Worm (Caenorhabditis elegans) whole organism, late embryonic: ENCODE data around the gene nas-25.
A peak's percentile ranks its signal among the peaks of the same experiment; 100 is the strongest.

Experiments used
- C08G9.2 ChIP-seq: sonication (generic microtip); optimal IDR thresholded peaks from 2 replicates; lab custom pipeline; 2016; ENCODE audit warnings: mild to moderate bottlenecking, missing genetic modification characterization, moderate library complexity, missing compliant biosample characterization
- C38D4.7 ChIP-seq: fragments of 200-800 bp; sonication (Bioruptor generic); optimal IDR thresholded peaks from 2 replicates; lab custom pipeline; 2018; ENCODE audit warnings: mild to moderate bottlenecking, missing genetic modification characterization, moderate library complexity, missing compliant biosample characterization
- F13H6.1 ChIP-seq: sonication (generic microtip); optimal IDR thresholded peaks from 2 replicates; lab custom pipeline; 2016; ENCODE audit warnings: missing genetic modification characterization, missing compliant biosample characterization
- K02D7.2 ChIP-seq: sonication (generic microtip); optimal IDR thresholded peaks from 2 replicates; lab custom pipeline; 2017; ENCODE audit warnings: mild to moderate bottlenecking, missing genetic modification characterization, missing compliant biosample characterization
- K09A11.1 ChIP-seq: sonication (generic microtip); optimal IDR thresholded peaks from 2 replicates; lab custom pipeline; 2017; ENCODE audit warnings: antibody characterized with exemption, mild to moderate bottlenecking, missing genetic modification characterization, missing compliant biosample characterization; ENCODE audit not compliant: insufficient read depth
- T23F11.4 ChIP-seq: fragments of 200-800 bp; sonication (Bioruptor generic); optimal IDR thresholded peaks from 2 replicates; lab custom pipeline; 2018; ENCODE audit warnings: mild to moderate bottlenecking, missing genetic modification characterization, missing compliant biosample characterization
- ahr-1 ChIP-seq: sonication (generic microtip); optimal IDR thresholded peaks from 2 replicates; lab custom pipeline; 2016; ENCODE audit warnings: missing genetic modification characterization, missing compliant biosample characterization
- ama-1 ChIP-seq: fragments of 150-350 bp; optimal IDR thresholded peaks from 2 replicates; lab custom pipeline; 2014
- ceh-18 ChIP-seq: sonication (generic microtip); optimal IDR thresholded peaks from 2 replicates; lab custom pipeline; 2016; ENCODE audit warnings: missing genetic modification characterization, missing compliant biosample characterization
- ceh-22 ChIP-seq: sonication (generic microtip); optimal IDR thresholded peaks from 2 replicates; lab custom pipeline; 2017; ENCODE audit warnings: missing biosample characterization, missing genetic modification characterization
- ceh-24 ChIP-seq: sonication (generic microtip); optimal IDR thresholded peaks from 2 replicates; lab custom pipeline; 2016; ENCODE audit warnings: mild to moderate bottlenecking, missing genetic modification characterization, missing compliant biosample characterization
- ceh-31 ChIP-seq: sonication (generic microtip); optimal IDR thresholded peaks from 2 replicates; lab custom pipeline; 2016; ENCODE audit warnings: missing genetic modification characterization, missing compliant biosample characterization
- ceh-34 ChIP-seq: sonication (generic microtip); optimal IDR thresholded peaks from 2 replicates; lab custom pipeline; 2016; ENCODE audit warnings: mild to moderate bottlenecking, missing genetic modification characterization, missing compliant biosample characterization
- ceh-6 ChIP-seq: fragments of 200-800 bp; sonication (Bioruptor generic); optimal IDR thresholded peaks from 2 replicates; lab custom pipeline; 2018; ENCODE audit warnings: mild to moderate bottlenecking, missing genetic modification characterization, missing compliant biosample characterization
- che-1 ChIP-seq: sonication (generic microtip); optimal IDR thresholded peaks from 2 replicates; lab custom pipeline; 2016; ENCODE audit warnings: mild to moderate bottlenecking, missing genetic modification characterization, missing compliant biosample characterization
- dve-1 ChIP-seq: sonication (generic microtip); optimal IDR thresholded peaks from 2 replicates; lab custom pipeline; 2017; ENCODE audit warnings: antibody characterized with exemption, mild to moderate bottlenecking, missing genetic modification characterization, missing compliant biosample characterization
- elt-4 ChIP-seq: sonication (generic microtip); optimal IDR thresholded peaks from 2 replicates; lab custom pipeline; 2016; ENCODE audit warnings: missing genetic modification characterization, missing compliant biosample characterization
- ets-4 ChIP-seq: sonication (generic microtip); optimal IDR thresholded peaks from 2 replicates; lab custom pipeline; 2016; ENCODE audit warnings: missing genetic modification characterization, missing compliant biosample characterization
- eyg-1 ChIP-seq: sonication (generic microtip); optimal IDR thresholded peaks from 2 replicates; lab custom pipeline; 2016; ENCODE audit warnings: missing genotype, missing genetic modification characterization, missing compliant biosample characterization
- fkh-10 ChIP-seq: fragments of 150-350 bp; optimal IDR thresholded peaks from 2 replicates; lab custom pipeline; 2014; ENCODE audit warnings: missing biosample characterization, missing genetic modification reagents, missing genetic modification characterization
- fkh-6 ChIP-seq: sonication (generic microtip); optimal IDR thresholded peaks from 2 replicates; lab custom pipeline; 2016; ENCODE audit warnings: missing genetic modification characterization, missing compliant biosample characterization
- hlh-30 ChIP-seq: sonication (generic microtip); optimal IDR thresholded peaks from 2 replicates; lab custom pipeline; 2017; ENCODE audit warnings: antibody characterized with exemption, missing genetic modification characterization, missing compliant biosample characterization; ENCODE audit not compliant: insufficient read depth
- hlh-6 ChIP-seq: sonication (generic microtip); optimal IDR thresholded peaks from 2 replicates; lab custom pipeline; 2016; ENCODE audit warnings: missing genotype, missing genetic modification characterization, missing compliant biosample characterization
- nfya-1 ChIP-seq: sonication (generic microtip); optimal IDR thresholded peaks from 2 replicates; lab custom pipeline; 2017; ENCODE audit warnings: missing genetic modification characterization, mild to moderate bottlenecking, missing compliant biosample characterization, antibody characterized with exemption, moderate library complexity
- nhr-11 ChIP-seq: fragments of 150-350 bp; optimal IDR thresholded peaks from 2 replicates; lab custom pipeline; 2014; ENCODE audit warnings: missing biosample characterization, missing genetic modification characterization
- nhr-232 ChIP-seq: sonication (generic microtip); optimal IDR thresholded peaks from 2 replicates; lab custom pipeline; 2016; ENCODE audit warnings: missing genetic modification characterization, missing compliant biosample characterization
- pag-3 ChIP-seq: sonication (generic microtip); optimal IDR thresholded peaks from 2 replicates; lab custom pipeline; 2016; ENCODE audit warnings: missing compliant biosample characterization, missing genetic modification characterization, borderline replicate concordance
- pat-9 ChIP-seq: fragments of 200-800 bp; sonication (Bioruptor generic); optimal IDR thresholded peaks from 2 replicates; lab custom pipeline; 2018; ENCODE audit warnings: mild to moderate bottlenecking, missing genetic modification characterization, moderate library complexity, missing compliant biosample characterization
- pax-1 ChIP-seq: fragments of 150-350 bp; optimal IDR thresholded peaks from 2 replicates; lab custom pipeline; 2014; ENCODE audit warnings: missing biosample characterization, missing genetic modification characterization
- pha-2 ChIP-seq: sonication (generic microtip); optimal IDR thresholded peaks from 2 replicates; lab custom pipeline; 2017; ENCODE audit warnings: mild to moderate bottlenecking, missing genetic modification characterization, missing compliant biosample characterization
- pha-4 ChIP-seq: fragments of 150-350 bp; optimal IDR thresholded peaks from 2 replicates; lab custom pipeline; 2018; ENCODE audit warnings: missing biosample characterization, missing genetic modification reagents, missing genetic modification characterization
- ref-2 ChIP-seq: sonication (generic microtip); optimal IDR thresholded peaks from 2 replicates; lab custom pipeline; 2016; ENCODE audit warnings: missing genetic modification characterization, missing compliant biosample characterization
- rnt-1 ChIP-seq: sonication (generic microtip); optimal IDR thresholded peaks from 2 replicates; lab custom pipeline; 2016; ENCODE audit warnings: missing genetic modification characterization, missing compliant biosample characterization
- sox-2 ChIP-seq: fragments of 200-800 bp; sonication (Bioruptor generic); IDR thresholded peaks from 2 replicates; pipeline ENCODE4 v1.3.6; 2022; ENCODE audit warnings: missing genetic modification reagents, missing genetic modification characterization, missing compliant biosample characterization
- sox-4 ChIP-seq: sonication (generic microtip); optimal IDR thresholded peaks from 2 replicates; lab custom pipeline; 2017; ENCODE audit warnings: mild to moderate bottlenecking, missing genetic modification characterization, inconsistent platforms, missing compliant biosample characterization
- syd-9 ChIP-seq: sonication (generic microtip); optimal IDR thresholded peaks from 2 replicates; lab custom pipeline; 2016; ENCODE audit warnings: mild to moderate bottlenecking, missing genetic modification characterization, moderate library complexity, missing compliant biosample characterization
- tbx-2 ChIP-seq: sonication (generic microtip); optimal IDR thresholded peaks from 2 replicates; lab custom pipeline; 2016; ENCODE audit warnings: missing genetic modification characterization, missing compliant biosample characterization
- tbx-7 ChIP-seq: sonication (generic microtip); optimal IDR thresholded peaks from 2 replicates; lab custom pipeline; 2016; ENCODE audit warnings: missing genotype, missing genetic modification characterization, missing compliant biosample characterization
- ttx-3 ChIP-seq: sonication (generic microtip); optimal IDR thresholded peaks from 2 replicates; lab custom pipeline; 2016; ENCODE audit warnings: missing genetic modification reagents, missing genetic modification characterization, missing compliant biosample characterization
- unc-42 ChIP-seq: sonication (generic microtip); optimal IDR thresholded peaks from 2 replicates; lab custom pipeline; 2016; ENCODE audit warnings: missing genotype, missing genetic modification characterization, missing compliant biosample characterization
- unc-55 ChIP-seq: sonication (generic microtip); optimal IDR thresholded peaks from 2 replicates; lab custom pipeline; 2017; ENCODE audit warnings: missing biosample characterization, missing genetic modification reagents, missing genetic modification characterization
- unc-86 ChIP-seq: sonication (generic microtip); optimal IDR thresholded peaks from 2 replicates; lab custom pipeline; 2016; ENCODE audit warnings: missing genetic modification characterization, missing compliant biosample characterization
- zip-5 ChIP-seq: sonication (generic microtip); optimal IDR thresholded peaks from 2 replicates; lab custom pipeline; 2016; ENCODE audit warnings: missing genetic modification characterization, missing compliant biosample characterization
- ztf-16 ChIP-seq: sonication (generic microtip); optimal IDR thresholded peaks from 2 replicates; lab custom pipeline; 2017; ENCODE audit warnings: missing genetic modification characterization, missing compliant biosample characterization

The nas-25 gene

DNA sequence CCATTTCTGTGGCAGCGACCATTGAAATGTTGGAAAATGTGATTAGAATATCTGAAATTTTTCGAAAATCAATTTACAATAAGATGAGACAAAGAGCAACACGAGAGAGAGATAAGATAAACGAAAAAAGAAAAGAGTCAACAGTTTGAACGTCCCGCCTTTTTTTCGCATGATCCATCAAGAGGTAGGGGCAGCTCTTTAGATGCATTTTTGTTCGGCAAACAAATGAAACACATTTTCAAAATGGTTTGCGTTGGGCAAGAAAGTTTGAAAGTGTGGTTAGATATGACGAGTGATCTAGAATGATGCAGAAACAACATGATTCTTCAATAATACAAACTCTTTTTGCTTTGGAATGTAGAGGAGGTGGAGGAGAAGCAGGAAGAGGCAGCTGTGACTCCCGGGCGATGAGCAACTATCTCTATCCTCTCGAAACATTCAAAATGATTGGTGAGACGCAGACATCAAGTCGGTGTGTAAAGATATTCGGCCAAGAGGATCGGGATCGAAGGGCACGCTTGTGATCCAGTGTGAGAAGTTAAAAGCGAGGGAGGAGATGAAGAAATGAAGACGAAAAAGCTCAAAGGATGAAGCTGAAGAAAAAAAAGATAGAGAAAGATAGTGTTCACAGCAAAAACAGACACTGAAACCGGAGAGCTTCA lies 18.7 kb downstream of the nas-25 start, which contains the start of gene F46C5.6:
Gene F46C5.6, minus strand, starts transcription at position 51 of the 662 bp plus-strand sequence.
- peak; percentile 27 for TF ChIP-seq tbx-2 (tag; lab: Kevin White, UChicago)
- peak; percentile 32 for TF ChIP-seq rnt-1
- TF ChIP-seq unc-42 (tag; lab: Kevin White, UChicago) = no peak
- no peak for TF ChIP-seq ceh-24 (tag; lab: Kevin White, UChicago)
- TF ChIP-seq F13H6.1 (tag; lab: Kevin White, UChicago) = no peak
- TF ChIP-seq unc-86 = no peak
- no peak for TF ChIP-seq ceh-31
- TF ChIP-seq K02D7.2 (tag; lab: Kevin White, UChicago) = no peak
- no peak for TF ChIP-seq C08G9.2 (tag; lab: Kevin White, UChicago)
- TF ChIP-seq pag-3 (tag; lab: Kevin White, UChicago) = no peak
- TF ChIP-seq ceh-18 (tag; lab: Kevin White, UChicago) = peak; percentile 94
- no peak for TF ChIP-seq dve-1 (tag; lab: Kevin White, UChicago)
- peak; percentile 53 for TF ChIP-seq unc-55 (GFP tag; lab: Kevin White, UChicago)
- TF ChIP-seq hlh-30 (tag; lab: Kevin White, UChicago) = no peak
- no peak for TF ChIP-seq hlh-6 (tag; lab: Kevin White, UChicago)
- no peak for TF ChIP-seq ztf-16
- no peak for TF ChIP-seq pat-9 (tag; lab: Kevin White, UChicago)
- TF ChIP-seq ets-4 = no peak
- TF ChIP-seq nfya-1 = peak; percentile 40
- TF ChIP-seq ceh-6 (GFP tag; lab: Kevin White, UChicago) = no peak
- no peak for TF ChIP-seq fkh-10 (GFP tag; lab: Kevin White, UChicago)
- TF ChIP-seq pax-1 (tag; lab: Kevin White, UChicago) = no peak
- TF ChIP-seq che-1 (tag; lab: Kevin White, UChicago) = no peak
- TF ChIP-seq ama-1 = no peak
- no peak for TF ChIP-seq K09A11.1 (tag; lab: Kevin White, UChicago)
- TF ChIP-seq sox-2 (GFP tag; lab: Robert Waterston, UW) = no peak
- TF ChIP-seq ttx-3 = no peak
- TF ChIP-seq ahr-1 = no peak
- TF ChIP-seq syd-9 = no peak
- no peak for TF ChIP-seq elt-4 (tag; lab: Kevin White, UChicago)
- no peak for TF ChIP-seq fkh-6 (tag; lab: Kevin White, UChicago)
- TF ChIP-seq ref-2 (tag; lab: Kevin White, UChicago) = no peak
- TF ChIP-seq eyg-1 (tag; lab: Kevin White, UChicago) = no peak
- TF ChIP-seq nhr-11 (tag; lab: Kevin White, UChicago) = no peak
- no peak for TF ChIP-seq tbx-7 (tag; lab: Kevin White, UChicago)
- TF ChIP-seq zip-5 (tag; lab: Kevin White, UChicago) = no peak
- no peak for TF ChIP-seq ceh-22 (tag; lab: Kevin White, UChicago)
- TF ChIP-seq pha-4 (tag; lab: Kevin White, UChicago) = no peak
- TF ChIP-seq T23F11.4 (GFP tag; lab: Kevin White, UChicago) = no peak
- TF ChIP-seq sox-4 (tag; lab: Kevin White, UChicago) = no peak
- no peak for TF ChIP-seq C38D4.7 (GFP tag; lab: Kevin White, UChicago)
- no peak for TF ChIP-seq nhr-232 (tag; lab: Kevin White, UChicago)
- peak; percentile 34 for TF ChIP-seq ceh-34
- TF ChIP-seq pha-2 (tag; lab: Kevin White, UChicago) = no peak
